Fruit fly (Drosophila melanogaster): ENCODE data around the gene hth.

The hth gene

DNA sequence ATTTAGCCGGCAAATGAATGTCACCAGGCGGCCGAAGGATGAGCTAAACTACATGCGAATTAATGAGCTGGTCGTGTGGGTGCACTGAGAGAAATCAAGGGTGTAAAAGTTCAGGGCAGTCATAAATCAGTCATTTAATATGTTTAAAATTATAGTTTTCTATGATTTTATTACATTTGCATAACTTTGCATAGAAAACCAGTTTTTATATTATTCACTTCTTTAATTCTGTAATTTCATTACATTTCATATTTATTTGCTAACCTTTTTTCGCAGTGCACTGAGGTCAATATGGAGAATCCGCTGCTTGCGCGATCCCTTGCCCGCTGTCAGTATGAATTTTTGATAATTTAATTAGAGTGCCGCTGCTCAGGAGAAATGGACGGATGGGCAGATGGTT lies 1.9 kb upstream of the hth start (continued):
- TF ChIP-seq insv (GFP tag; optimal IDR thresholded peaks at IDR 0.05): no peak
- TF ChIP-seq dmrt99B (tag; optimal IDR thresholded peaks at IDR 0.05): peak; percentile 49
- no peak for TF ChIP-seq jumu (GFP tag; optimal IDR thresholded peaks at IDR 0.05)
- TF ChIP-seq odd (GFP tag; optimal IDR thresholded peaks at IDR 0.05): no peak
- TF ChIP-seq salm (tag; optimal IDR thresholded peaks at IDR 0.05): no peak
- TF ChIP-seq CG14860 (GFP tag; IDR thresholded peaks at IDR 0.05; ENCODE audit: partially characterized antibody): no peak
- peak; percentile 37; the same call in 1 of the 2 replicates for TF ChIP-seq Ptx1 (GFP tag; IDR thresholded peaks at IDR 0.05)
- no peak for TF ChIP-seq Sry-β (GFP tag; optimal IDR thresholded peaks at IDR 0.05)
- TF ChIP-seq H15 (GFP tag; IDR thresholded peaks at IDR 0.05): peak; percentile 53; the same call in 1 of the 3 replicates
- 0 out of 2 replicates have a peak, but pooled peaks have one; percentile 25 for TF ChIP-seq CG11696 (GFP tag; IDR thresholded peaks at IDR 0.05)
- no peak for TF ChIP-seq B-H2 (GFP tag; optimal IDR thresholded peaks at IDR 0.05)
- TF ChIP-seq CG7963 (GFP tag; IDR thresholded peaks at IDR 0.05; ENCODE audit: partially characterized antibody): no peak
- peak; percentile 75; the same call in 1 of the 2 replicates for TF ChIP-seq Xrp1 (GFP tag; IDR thresholded peaks at IDR 0.05)
- peak; percentile 65 for TF ChIP-seq CG2712 (tag; optimal IDR thresholded peaks at IDR 0.05)
- no peak for TF ChIP-seq CG15073 (GFP tag; optimal IDR thresholded peaks at IDR 0.05)
- TF ChIP-seq bbx (GFP tag; IDR thresholded peaks at IDR 0.05; ENCODE audit: partially characterized antibody): no peak
- peak; percentile 33 for TF ChIP-seq CG5245 (GFP tag; optimal IDR thresholded peaks at IDR 0.05)
- no peak for TF ChIP-seq wor (GFP tag; IDR thresholded peaks at IDR 0.05)
- TF ChIP-seq Ada2b (GFP tag; IDR thresholded peaks at IDR 0.05): 0 out of 2 replicates have a peak, but pooled peaks have one; percentile 12
- no peak for TF ChIP-seq Deaf1 (tag; optimal IDR thresholded peaks at IDR 0.05)
- TF ChIP-seq CG12236 (GFP tag; optimal IDR thresholded peaks at IDR 0.05): no peak
- no peak for TF ChIP-seq NfI (GFP tag; optimal IDR thresholded peaks at IDR 0.05)
- TF ChIP-seq bab2 (GFP tag; optimal IDR thresholded peaks at IDR 0.05): no peak
- no peak for TF ChIP-seq CG13296 (GFP tag; optimal IDR thresholded peaks at IDR 0.05)
- no peak for TF ChIP-seq CG2875 (GFP tag; optimal IDR thresholded peaks at IDR 0.05)
- TF ChIP-seq pita (GFP tag; optimal IDR thresholded peaks at IDR 0.05): no peak
- no peak for TF ChIP-seq D19B (GFP tag; optimal IDR thresholded peaks at IDR 0.05)
- TF ChIP-seq Asciz (GFP tag; optimal IDR thresholded peaks at IDR 0.05): peak; percentile 5
- no peak for TF ChIP-seq CG10366 (GFP tag; IDR thresholded peaks at IDR 0.05)
- TF ChIP-seq CG17612 (GFP tag; IDR thresholded peaks at IDR 0.05): 0 out of 2 replicates have a peak, but pooled peaks have one; percentile 27
- peak; percentile 31 for TF ChIP-seq D19A (tag; optimal IDR thresholded peaks at IDR 0.05)
- TF ChIP-seq CG11723 (GFP tag; optimal IDR thresholded peaks at IDR 0.05): no peak
- TF ChIP-seq lov (optimal IDR thresholded peaks at IDR 0.05): no peak
- no peak for TF ChIP-seq lov (GFP tag; IDR thresholded peaks at IDR 0.05)
- no peak for TF ChIP-seq CG13123 (GFP tag; optimal IDR thresholded peaks at IDR 0.05)
- peak; percentile 35 for TF ChIP-seq fd102C (GFP tag; optimal IDR thresholded peaks at IDR 0.05)
- no peak for TF ChIP-seq MBD-R2 (GFP tag; IDR thresholded peaks at IDR 0.05)
- peak; percentile 74 for TF ChIP-seq CG9727 (GFP tag; optimal IDR thresholded peaks at IDR 0.05)
- TF ChIP-seq Poxn (GFP tag; IDR thresholded peaks at IDR 0.05): no peak
- no peak for TF ChIP-seq ATbp (GFP tag; optimal IDR thresholded peaks at IDR 0.05)
- TF ChIP-seq Pdp1 (GFP tag; optimal IDR thresholded peaks at IDR 0.05): peak in 1 of 2 experiments; percentile 4
- peak; percentile 6 for TF ChIP-seq Sox100B (GFP tag; optimal IDR thresholded peaks at IDR 0.05)
- no peak for TF ChIP-seq Sin3A (optimal IDR thresholded peaks at IDR 0.05)
- TF ChIP-seq CG6765 (GFP tag; optimal IDR thresholded peaks at IDR 0.05): no peak
- no peak for TF ChIP-seq CG5953 (GFP tag; IDR thresholded peaks at IDR 0.05)
- peak in 1 of 2 experiments; percentile 60 for TF ChIP-seq bsh (GFP tag; optimal IDR thresholded peaks at IDR 0.05)
- no peak for TF ChIP-seq ab (GFP tag; optimal IDR thresholded peaks at IDR 0.05)
- peak; percentile 67 for TF ChIP-seq CG15696 (tag; optimal IDR thresholded peaks at IDR 0.05)
- no peak for TF ChIP-seq CG17186 (GFP tag; optimal IDR thresholded peaks at IDR 0.05)
- no peak for TF ChIP-seq Trl (optimal IDR thresholded peaks at IDR 0.05)
- TF ChIP-seq Trl (GFP tag; optimal IDR thresholded peaks at IDR 0.05): no peak
- TF ChIP-seq CG17829 (tag; optimal IDR thresholded peaks at IDR 0.05): peak; percentile 56

Measured in whole organism, embryonic.